Worm (Caenorhabditis elegans): ENCODE results near the gene Y54G2A.41.
A peak's percentile ranks its signal among the peaks of the same experiment; 100 is the strongest.
"Not testable (repeated sequence)": the region's sequence is repeated elsewhere in the genome, so short reads cannot be mapped to it uniquely, and the experiment has no call there.

Y54G2A.41 gene

ce11 chrIV:2785057-2785456 is 33.4 kb downstream of the Y54G2A.41 start:
- no peak for TF ChIP-seq hlh-6 (tag; optimal IDR thresholded peaks at IDR 0.05)
- peak; percentile 44 for TF ChIP-seq nfya-1 (tag; optimal IDR thresholded peaks at IDR 0.05)
- peak; percentile 71 for TF ChIP-seq unc-42 (tag; optimal IDR thresholded peaks at IDR 0.05)
- peak; percentile 14 for TF ChIP-seq unc-55 (GFP tag; optimal IDR thresholded peaks at IDR 0.05)
- no peak for TF ChIP-seq hlh-30 (tag; optimal IDR thresholded peaks at IDR 0.05; ENCODE audit: insufficient read depth)

- TF ChIP-seq hlh-15, ceh-22, ets-4 (tag; optimal IDR thresholded peaks at IDR 0.05): not testable (repeated sequence)
Observed at ce11 chrIV:2788389-2788788, 36.7 kb downstream of the Y54G2A.41 start, which contains the start of gene atln-1. Gene atln-1, plus strand, starts transcription at chrIV:2788689.

ce11 chrIV:2793956-2794355 is 42.3 kb downstream of the Y54G2A.41 start:
- TF ChIP-seq unc-3 (GFP tag; conservative IDR thresholded peaks at IDR 0.05) (no peak), unc-3 (tag; optimal IDR thresholded peaks at IDR 0.05) (no peak), hlh-8 (tag; optimal IDR thresholded peaks at IDR 0.05) (no peak), ceh-31 (tag; optimal IDR thresholded peaks at IDR 0.05) (no peak), K09A11.1 (tag; optimal IDR thresholded peaks at IDR 0.05; ENCODE audit: insufficient read depth) (no peak), nfya-1 (tag; optimal IDR thresholded peaks at IDR 0.05) (peak; percentile 72), C38D4.7 (GFP tag; optimal IDR thresholded peaks at IDR 0.05) (no peak)

- TF ChIP-seq ahr-1 (tag; optimal IDR thresholded peaks at IDR 0.05) (no peak), ttx-3 (tag; optimal IDR thresholded peaks at IDR 0.05) (no peak), elt-2 (tag; optimal IDR thresholded peaks at IDR 0.05) (peak; percentile 14), pha-4 (tag; optimal IDR thresholded peaks at IDR 0.05) (no peak), odd-2 (tag; optimal IDR thresholded peaks at IDR 0.05) (no peak), ceh-31 (tag; optimal IDR thresholded peaks at IDR 0.05) (no peak), ets-4 (tag; optimal IDR thresholded peaks at IDR 0.05) (no peak), C38D4.7 (GFP tag; optimal IDR thresholded peaks at IDR 0.05) (no peak), ceh-18 (tag; optimal IDR thresholded peaks at IDR 0.05) (no peak)
Observed at ce11 chrIV:2798339-2798738, 46.7 kb downstream of the Y54G2A.41 start, which contains the start of gene Y54G2A.52. Gene Y54G2A.52, minus strand, starts transcription at chrIV:2798686.

ce11 chrIV:2799389-2799788 is 47.7 kb downstream of the Y54G2A.41 start, which contains the start of gene Y54G2A.10:
Gene Y54G2A.10, plus strand, starts transcription at chrIV:2799689.
- TF ChIP-seq pqm-1 (tag; optimal IDR thresholded peaks at IDR 0.05) (no peak), ahr-1 (tag; optimal IDR thresholded peaks at IDR 0.05) (no peak)

ce11 chrIV:2799890-2800289 is 48.2 kb downstream of the Y54G2A.41 start:
- TF ChIP-seq hlh-8 (tag; optimal IDR thresholded peaks at IDR 0.05) (no peak), ceh-14 (tag; optimal IDR thresholded peaks at IDR 0.05) (no peak), ceh-45 (GFP tag; IDR thresholded peaks at IDR 0.05) (no peak), sdc-2 (tag; optimal IDR thresholded peaks at IDR 0.05) (no peak), tbx-7 (tag; optimal IDR thresholded peaks at IDR 0.05) (no peak), ref-2 (tag; optimal IDR thresholded peaks at IDR 0.05) (no peak), zip-5 (tag; optimal IDR thresholded peaks at IDR 0.05) (no peak), hlh-6 (tag; optimal IDR thresholded peaks at IDR 0.05) (no peak), syd-9 (tag; optimal IDR thresholded peaks at IDR 0.05) (no peak), pha-4 (tag; optimal IDR thresholded peaks at IDR 0.05) (no peak), lim-6 (tag; optimal IDR thresholded peaks at IDR 0.05) (no peak), C08G9.2 (tag; optimal IDR thresholded peaks at IDR 0.05) (no peak), ceh-9 (tag; optimal IDR thresholded peaks at IDR 0.05) (no peak), ceh-19 (GFP tag; optimal IDR thresholded peaks at IDR 0.05) (no peak), fkh-6 (tag; optimal IDR thresholded peaks at IDR 0.05) (no peak)

All from whole organism, late embryonic.